Worm (Caenorhabditis elegans): Measurements from ENCODE around the gene ugt-58.

ce11 chrII:9596401-9596800 lies 9.8 kb upstream of the ugt-58 start, which contains the start of gene E02H1.6:
- TF ChIP-seq lim-7 (GFP tag; IDR thresholded peaks at IDR 0.05) (no peak), ama-1 (optimal IDR thresholded peaks at IDR 0.05) (no peak), F44E2.7 (GFP tag; IDR thresholded peaks at IDR 0.05) (no peak), daf-12 (tag; optimal IDR thresholded peaks at IDR 0.05) (no peak), saeg-2 (GFP tag; IDR thresholded peaks at IDR 0.05) (no peak), pqm-1 (tag; optimal IDR thresholded peaks at IDR 0.05) (no peak), aha-1 (tag) (no peak), nhr-77 (tag; optimal IDR thresholded peaks at IDR 0.05) (no peak)

Measured in whole organism, L4 larva.